Worm (Caenorhabditis elegans) whole organism, L2 larva: ENCODE data around the gene K05F6.12.

Experiments used
- aly-2 ChIP-seq: fragments of 150-350 bp; optimal IDR thresholded peaks from 2 replicates; lab custom pipeline; 2014; ENCODE audit warnings: missing biosample characterization, missing genetic modification characterization
- blmp-1 ChIP-seq: sonication (generic microtip); optimal IDR thresholded peaks from 2 replicates; lab custom pipeline; 2017; ENCODE audit warnings: missing genetic modification characterization, mild to moderate bottlenecking, missing compliant biosample characterization, antibody characterized with exemption, moderate library complexity; ENCODE audit not compliant: insufficient read depth
- ceh-82 ChIP-seq: fragments of 150-350 bp; optimal IDR thresholded peaks from 2 replicates; lab custom pipeline; 2014; ENCODE audit warnings: missing biosample characterization, missing genetic modification characterization
- egl-27 ChIP-seq: sonication (generic microtip); optimal IDR thresholded peaks from 3 replicates; lab custom pipeline; 2017; ENCODE audit warnings: missing biosample characterization, missing genetic modification reagents, missing genetic modification characterization
- fos-1 ChIP-seq: fragments of 150-350 bp; optimal IDR thresholded peaks from 2 replicates; lab custom pipeline; 2014; ENCODE audit warnings: missing biosample characterization, missing genetic modification characterization
- lin-13 ChIP-seq: fragments of 150-350 bp; optimal IDR thresholded peaks from 2 replicates; lab custom pipeline; 2014; ENCODE audit warnings: missing biosample characterization, missing genetic modification reagents, missing genetic modification characterization
- mab-5 ChIP-seq: fragments of 150-350 bp; optimal IDR thresholded peaks from 2 replicates; lab custom pipeline; 2014; ENCODE audit warnings: missing biosample characterization, missing genetic modification characterization
- nhr-10 ChIP-seq: sonication (generic microtip); optimal IDR thresholded peaks from 2 replicates; lab custom pipeline; 2017; ENCODE audit warnings: missing biosample characterization, missing genetic modification characterization
- nhr-237 ChIP-seq: fragments of 150-350 bp; optimal IDR thresholded peaks from 2 replicates; lab custom pipeline; 2014; ENCODE audit warnings: missing biosample characterization, missing genetic modification characterization
- unc-39 ChIP-seq: fragments of 150-350 bp; optimal IDR thresholded peaks from 2 replicates; lab custom pipeline; 2014; ENCODE audit warnings: missing biosample characterization, missing genetic modification characterization
- unc-55 ChIP-seq: fragments of 150-350 bp; sonication (generic microtip); optimal IDR thresholded peaks from 3 replicates; lab custom pipeline; 2014; ENCODE audit warnings: missing biosample characterization, missing genetic modification reagents, missing genetic modification characterization
- ztf-11 ChIP-seq: sonication (generic microtip); optimal IDR thresholded peaks from 2 replicates; lab custom pipeline; 2017; ENCODE audit warnings: missing biosample characterization, missing genetic modification characterization
- ztf-4 ChIP-seq: fragments of 150-350 bp; optimal IDR thresholded peaks from 2 replicates; lab custom pipeline; 2014; ENCODE audit warnings: missing biosample characterization, missing genetic modification characterization

ce11 chrII:1504266-1504665 is 41.5 kb upstream of the K05F6.12 start, which contains the start of gene fdgt-1:
- no peak for TF ChIP-seq nhr-10
- no peak for TF ChIP-seq aly-2 (tag; lab: Kevin White, UChicago)
- TF ChIP-seq ztf-11 (tag; lab: Kevin White, UChicago): no peak
- TF ChIP-seq mab-5 (tag; lab: Kevin White, UChicago): no peak
- TF ChIP-seq ceh-82 (tag; lab: Kevin White, UChicago): no peak
- no peak for TF ChIP-seq nhr-237 (tag; lab: Kevin White, UChicago)
- TF ChIP-seq blmp-1 (tag; lab: Kevin White, UChicago): no peak
- TF ChIP-seq unc-39 (tag; lab: Kevin White, UChicago): no peak
- TF ChIP-seq fos-1 (tag; lab: Kevin White, UChicago): no peak
- no peak for TF ChIP-seq egl-27 (tag; lab: Kevin White, UChicago)
- TF ChIP-seq ztf-4 (tag; lab: Kevin White, UChicago): no peak
- TF ChIP-seq lin-13 (GFP tag; lab: Kevin White, UChicago): no peak
- no peak for TF ChIP-seq unc-55 (GFP tag; lab: Kevin White, UChicago)
